Fruit fly (Drosophila melanogaster) whole organism, prepupa: ENCODE results near the gene mRpL20.

Experiments used
- Blimp-1 ChIP-seq: fragments of 200-800 bp; sonication (Bioruptor generic); optimal IDR thresholded peaks from 3 replicates; lab custom pipeline; 2017; ENCODE audit warnings: missing biosample characterization, missing genetic modification characterization, mild to moderate bottlenecking, moderate library complexity, missing genetic modification reagents
- CG10631 ChIP-seq: fragments of 200-800 bp; sonication (Bioruptor generic); optimal IDR thresholded peaks from 2 replicates; lab custom pipeline; 2016; ENCODE audit warnings: missing biosample characterization, missing genetic modification characterization
- CG10669 ChIP-seq: fragments of 200-800 bp; sonication (Bioruptor generic); optimal IDR thresholded peaks from 3 replicates; lab custom pipeline; 2018; ENCODE audit warnings: missing biosample characterization, mild to moderate bottlenecking, missing genetic modification characterization, moderate library complexity
- CG11294 ChIP-seq: fragments of 200-800 bp; sonication (Bioruptor generic); IDR thresholded peaks from 2 replicates; pipeline ENCODE4 v1.3.6; 2022; ENCODE audit warnings: missing biosample characterization, missing genetic modification characterization
- CG11762 ChIP-seq: fragments of 200-800 bp; sonication (Bioruptor generic); optimal IDR thresholded peaks from 3 replicates; lab custom pipeline; 2016; ENCODE audit warnings: missing biosample characterization, missing genetic modification characterization; ENCODE audit not compliant: insufficient read depth
- CG11902 ChIP-seq: fragments of 200-800 bp; sonication (Bioruptor generic); optimal IDR thresholded peaks from 3 replicates; lab custom pipeline; 2016; ENCODE audit warnings: missing biosample characterization, missing genetic modification characterization
- CG15336 ChIP-seq: fragments of 200-800 bp; sonication (Bioruptor generic); IDR thresholded peaks from 2 replicates; pipeline ENCODE4 v1.3.6; 2022; ENCODE audit warnings: missing biosample characterization, missing genetic modification characterization
- CG31627 ChIP-seq: fragments of 200-800 bp; sonication (Bioruptor generic); optimal IDR thresholded peaks from 3 replicates; lab custom pipeline; 2016; ENCODE audit warnings: missing biosample characterization, missing genetic modification characterization
- CG32006 ChIP-seq: fragments of 200-800 bp; sonication (Bioruptor generic); optimal IDR thresholded peaks from 3 replicates; lab custom pipeline; 2017; ENCODE audit warnings: missing biosample characterization, mild to moderate bottlenecking, missing genetic modification characterization
- CG34406 ChIP-seq: fragments of 200-800 bp; sonication (Bioruptor generic); optimal IDR thresholded peaks from 3 replicates; lab custom pipeline; 2016; ENCODE audit warnings: missing biosample characterization, missing genetic modification characterization
- CG3919 ChIP-seq: fragments of 200-800 bp; sonication (Bioruptor generic); optimal IDR thresholded peaks from 3 replicates; lab custom pipeline; 2016; ENCODE audit warnings: missing biosample characterization, missing genetic modification characterization
- CG4318 ChIP-seq: fragments of 200-800 bp; sonication (Bioruptor generic); optimal IDR thresholded peaks from 3 replicates; lab custom pipeline; 2017; ENCODE audit warnings: missing biosample characterization, mild to moderate bottlenecking, missing genetic modification characterization
- CG6276 ChIP-seq: fragments of 200-800 bp; sonication (Bioruptor generic); optimal IDR thresholded peaks from 2 replicates; lab custom pipeline; 2017; ENCODE audit warnings: missing biosample characterization, mild to moderate bottlenecking, missing genetic modification characterization
- CG6792 ChIP-seq: fragments of 200-800 bp; sonication (Bioruptor generic); optimal IDR thresholded peaks from 3 replicates; lab custom pipeline; 2016; ENCODE audit warnings: missing biosample characterization, missing genetic modification characterization
- CG6808 ChIP-seq: fragments of 200-800 bp; sonication (Bioruptor generic); optimal IDR thresholded peaks from 3 replicates; lab custom pipeline; 2017; ENCODE audit warnings: missing biosample characterization, missing genetic modification characterization, mild to moderate bottlenecking, moderate library complexity, missing genetic modification reagents
- CG6854 ChIP-seq: fragments of 200-800 bp; sonication (Bioruptor generic); optimal IDR thresholded peaks from 2 replicates; lab custom pipeline; 2017; ENCODE audit warnings: missing biosample characterization, mild to moderate bottlenecking, missing genetic modification characterization
- CG7368 ChIP-seq: fragments of 200-800 bp; sonication (Bioruptor generic); optimal IDR thresholded peaks from 3 replicates; lab custom pipeline; 2016; ENCODE audit warnings: missing biosample characterization, missing genetic modification characterization
- CG8119 ChIP-seq: fragments of 200-800 bp; sonication (Bioruptor generic); IDR thresholded peaks from 3 replicates; pipeline ENCODE4 v1.3.6; 2022; ENCODE audit warnings: missing biosample characterization, missing genetic modification characterization
- CG8319 ChIP-seq: fragments of 200-800 bp; sonication (Bioruptor generic); optimal IDR thresholded peaks from 3 replicates; lab custom pipeline; 2016; ENCODE audit warnings: missing biosample characterization, missing genetic modification characterization
- CG8632 ChIP-seq: fragments of 200-800 bp; sonication (Bioruptor generic); optimal IDR thresholded peaks from 3 replicates; lab custom pipeline; 2016; ENCODE audit warnings: missing biosample characterization, missing genetic modification characterization
- CG9139 ChIP-seq: fragments of 200-800 bp; sonication (Bioruptor generic); optimal IDR thresholded peaks from 3 replicates; lab custom pipeline; 2017; ENCODE audit warnings: missing biosample characterization, mild to moderate bottlenecking, missing genetic modification characterization
- Eip75B ChIP-seq: fragments of 200-800 bp; sonication (Bioruptor generic); optimal IDR thresholded peaks from 3 replicates; lab custom pipeline; 2016; ENCODE audit warnings: missing biosample characterization, missing genetic modification characterization
- Eip93F ChIP-seq: fragments of 200-800 bp; sonication (Bioruptor generic); optimal IDR thresholded peaks from 2 replicates; lab custom pipeline; 2016; ENCODE audit warnings: missing biosample characterization, mild to moderate bottlenecking, missing genetic modification characterization
- Ets21C ChIP-seq: fragments of 200-800 bp; sonication (Bioruptor generic); optimal IDR thresholded peaks from 3 replicates; lab custom pipeline; 2016; ENCODE audit warnings: missing biosample characterization, missing genetic modification characterization
- Ets96B ChIP-seq: fragments of 200-800 bp; optimal IDR thresholded peaks from 2 replicates; lab custom pipeline; 2019; ENCODE audit warnings: missing biosample characterization, mild to moderate bottlenecking, missing genetic modification characterization, moderate library complexity
- Hr39 ChIP-seq: fragments of 200-800 bp; sonication (Bioruptor generic); optimal IDR thresholded peaks from 2 replicates; lab custom pipeline; 2016; ENCODE audit warnings: missing biosample characterization, missing genetic modification characterization
- Lpt ChIP-seq: fragments of 200-800 bp; sonication (Bioruptor generic); optimal IDR thresholded peaks from 3 replicates; lab custom pipeline; 2016; ENCODE audit warnings: missing biosample characterization, missing genetic modification characterization
- Met ChIP-seq: fragments of 200-800 bp; sonication (Bioruptor generic); optimal IDR thresholded peaks from 3 replicates; lab custom pipeline; 2016; ENCODE audit warnings: missing biosample characterization, missing genetic modification characterization
- Smox ChIP-seq: fragments of 200-800 bp; sonication (Bioruptor generic); optimal IDR thresholded peaks from 3 replicates; lab custom pipeline; 2016; ENCODE audit warnings: missing biosample characterization, missing genetic modification characterization
- Sox102F ChIP-seq: fragments of 200-800 bp; sonication (Bioruptor generic); optimal IDR thresholded peaks from 2 replicates; lab custom pipeline; 2016; ENCODE audit warnings: missing biosample characterization, mild to moderate bottlenecking, missing genetic modification characterization
- Sox14 ChIP-seq: fragments of 200-800 bp; sonication (Bioruptor generic); optimal IDR thresholded peaks from 3 replicates; lab custom pipeline; 2016; ENCODE audit warnings: missing biosample characterization, missing genetic modification characterization
- achi ChIP-seq: fragments of 200-800 bp; sonication (Bioruptor generic); optimal IDR thresholded peaks from 3 replicates; lab custom pipeline; 2016; ENCODE audit warnings: missing biosample characterization, missing genetic modification characterization
- acj6 ChIP-seq: fragments of 200-800 bp; sonication (Bioruptor generic); optimal IDR thresholded peaks from 3 replicates; lab custom pipeline; 2016; ENCODE audit warnings: missing biosample characterization, missing genetic modification characterization
- cyc ChIP-seq: fragments of 200-800 bp; sonication (Bioruptor generic); optimal IDR thresholded peaks from 3 replicates; lab custom pipeline; 2016; ENCODE audit warnings: missing biosample characterization, missing genetic modification characterization
- eg ChIP-seq: fragments of 200-800 bp; sonication (Bioruptor generic); IDR thresholded peaks from 3 replicates; pipeline ENCODE4 v1.3.6; 2022; ENCODE audit warnings: missing biosample characterization, missing genetic modification characterization
- esn ChIP-seq: fragments of 200-800 bp; sonication (Bioruptor generic); optimal IDR thresholded peaks from 2 replicates; lab custom pipeline; 2016; ENCODE audit warnings: missing biosample characterization, mild to moderate bottlenecking, missing genetic modification characterization, moderate library complexity
- fkh ChIP-seq: fragments of 200-800 bp; sonication (Bioruptor generic); optimal IDR thresholded peaks from 3 replicates; lab custom pipeline; 2017; ENCODE audit warnings: missing biosample characterization, mild to moderate bottlenecking, missing genetic modification characterization, moderate library complexity
- lz ChIP-seq: fragments of 200-800 bp; sonication (Bioruptor generic); optimal IDR thresholded peaks from 3 replicates; lab custom pipeline; 2016; ENCODE audit warnings: missing biosample characterization, missing genetic modification characterization
- net ChIP-seq: fragments of 200-800 bp; sonication (Bioruptor generic); optimal IDR thresholded peaks from 3 replicates; lab custom pipeline; 2016; ENCODE audit warnings: missing biosample characterization, missing genetic modification characterization
- pdm3 ChIP-seq: fragments of 200-800 bp; sonication (Bioruptor generic); optimal IDR thresholded peaks from 3 replicates; lab custom pipeline; 2016; ENCODE audit warnings: missing biosample characterization, missing genetic modification characterization
- salr ChIP-seq, 2 experiments: fragments of 200-800 bp; sonication (Bioruptor generic); optimal IDR thresholded peaks; 3 replicates each; lab custom pipeline; 2016 to 2018; ENCODE audit warnings: missing biosample characterization in 2 of 2, missing genetic modification characterization in 2 of 2, mild to moderate bottlenecking in 1 of 2
- spab ChIP-seq: fragments of 200-800 bp; sonication (Bioruptor generic); optimal IDR thresholded peaks from 2 replicates; lab custom pipeline; 2017; ENCODE audit warnings: missing biosample characterization, mild to moderate bottlenecking, missing genetic modification characterization, missing genetic modification reagents
- ss ChIP-seq, 2 experiments: fragments of 200-800 bp; sonication (Bioruptor generic); optimal IDR thresholded peaks; 2 replicates in 1 of 2; 3 replicates in 1 of 2; lab custom pipeline; 2017 to 2018; ENCODE audit warnings: mild to moderate bottlenecking in 2 of 2, missing biosample characterization in 2 of 2, missing genetic modification characterization in 2 of 2, moderate library complexity in 1 of 2
- topi ChIP-seq: fragments of 200-800 bp; sonication (Bioruptor generic); optimal IDR thresholded peaks from 3 replicates; lab custom pipeline; 2016; ENCODE audit warnings: missing biosample characterization, missing genetic modification characterization
- vri ChIP-seq: fragments of 200-800 bp; sonication (Bioruptor generic); optimal IDR thresholded peaks from 3 replicates; lab custom pipeline; 2016; ENCODE audit warnings: missing biosample characterization, mild to moderate bottlenecking, missing genetic modification characterization

mRpL20 gene

DNA sequence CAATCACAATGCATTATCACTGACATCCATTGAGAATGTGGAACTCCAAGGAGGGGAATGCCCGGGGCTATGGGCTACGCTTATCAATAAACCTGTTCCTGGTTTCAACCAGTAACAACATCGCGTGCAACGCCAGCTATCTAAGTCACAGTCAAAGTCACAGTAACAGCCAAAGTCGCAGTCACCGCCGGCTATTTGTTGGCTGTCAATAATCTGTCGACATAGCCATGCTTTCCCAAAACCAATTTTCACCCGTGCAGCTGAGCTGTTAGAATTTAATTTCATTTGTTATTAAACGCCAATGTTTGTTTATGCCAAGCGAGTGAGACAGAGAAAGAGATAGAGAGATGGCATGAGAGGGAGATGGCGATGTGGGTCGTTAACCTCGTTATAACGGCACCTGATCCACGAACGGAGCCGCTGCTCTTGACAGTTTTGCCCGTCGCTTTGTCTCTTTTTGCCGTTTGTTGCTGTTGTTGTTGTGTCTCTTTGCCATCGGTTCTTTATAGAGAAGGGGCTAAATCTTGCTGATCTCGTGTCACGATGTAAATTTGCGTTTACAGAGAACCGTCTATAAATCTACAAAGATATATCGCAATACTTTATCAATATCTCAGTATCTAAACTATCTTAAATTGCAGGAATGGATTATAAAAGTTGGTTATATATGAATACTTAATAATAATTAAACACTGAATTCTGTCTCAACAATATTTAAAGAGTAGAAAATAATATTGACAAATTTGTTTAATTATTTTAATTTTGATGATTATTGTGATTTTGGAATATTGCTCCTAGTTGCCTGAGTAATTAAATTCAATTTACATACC lies 14.6 kb upstream of the mRpL20 start (continued):
- TF ChIP-seq CG34406 (GFP tag; lab: Kevin White, UChicago) = peak; percentile 5
- no peak for TF ChIP-seq eg (GFP tag; lab: Robert Waterston, UW)
- TF ChIP-seq CG11902 (GFP tag; lab: Kevin White, UChicago) = no peak
- TF ChIP-seq Ets96B (tag; lab: Kevin White, UChicago) = no peak
- no peak for TF ChIP-seq CG11762 (GFP tag; lab: Kevin White, UChicago)
- peak; percentile 21 for TF ChIP-seq CG3919
- peak; percentile 18 for TF ChIP-seq lz (GFP tag; lab: Kevin White, UChicago)
- TF ChIP-seq CG6792 (GFP tag; lab: Kevin White, UChicago) = peak; percentile 11
- no peak for TF ChIP-seq CG9139
- no peak for TF ChIP-seq CG6854 (GFP tag; lab: Kevin White, UChicago)
- TF ChIP-seq esn (GFP tag; lab: Kevin White, UChicago) = peak; percentile 66
- TF ChIP-seq CG4318 (GFP tag; lab: Kevin White, UChicago) = no peak
- TF ChIP-seq fkh (GFP tag; lab: Kevin White, UChicago) = peak; percentile 86
- no peak for TF ChIP-seq Eip93F (GFP tag; lab: Kevin White, UChicago)
- peak; percentile 18 for TF ChIP-seq Lpt (GFP tag; lab: Kevin White, UChicago)
- no peak for TF ChIP-seq CG6808
- TF ChIP-seq CG8319 = no peak
- TF ChIP-seq salr (GFP tag; optimal IDR thresholded peaks at IDR 0.05; lab: Kevin White, UChicago) = peak in 1 of 2 experiments; percentile 23
- TF ChIP-seq pdm3 (GFP tag; lab: Kevin White, UChicago) = peak; percentile 33
- TF ChIP-seq spab (GFP tag; lab: Kevin White, UChicago) = no peak
- no peak for TF ChIP-seq Smox
- TF ChIP-seq achi (GFP tag; lab: Kevin White, UChicago) = peak; percentile 31
- TF ChIP-seq ss (GFP tag; optimal IDR thresholded peaks at IDR 0.05; lab: Kevin White, UChicago) = peak; percentile 18 to 70
- no peak for TF ChIP-seq CG7368 (GFP tag; lab: Kevin White, UChicago)
- TF ChIP-seq Sox102F (GFP tag; lab: Kevin White, UChicago) = peak; percentile 39
- no peak for TF ChIP-seq CG15336 (GFP tag; lab: Robert Waterston, UW)
- TF ChIP-seq Sox14 (GFP tag; lab: Kevin White, UChicago) = no peak
- TF ChIP-seq CG32006 (GFP tag; lab: Kevin White, UChicago) = peak; percentile 59
- no peak for TF ChIP-seq cyc (GFP tag; lab: Kevin White, UChicago)
- TF ChIP-seq net (GFP tag; lab: Kevin White, UChicago) = no peak
- TF ChIP-seq CG10631 (GFP tag; lab: Kevin White, UChicago) = peak; percentile 42
- peak; percentile 3 for TF ChIP-seq Hr39 (GFP tag; lab: Kevin White, UChicago)
- TF ChIP-seq topi (GFP tag; lab: Kevin White, UChicago) = peak; percentile 35
- TF ChIP-seq acj6 (GFP tag; lab: Kevin White, UChicago) = peak; percentile 41
- no peak for TF ChIP-seq CG11294
- TF ChIP-seq Met (GFP tag; lab: Kevin White, UChicago) = peak; percentile 10
- no peak for TF ChIP-seq vri (GFP tag; lab: Kevin White, UChicago)
- peak; percentile 5 for TF ChIP-seq CG31627 (GFP tag; lab: Kevin White, UChicago)
- TF ChIP-seq Eip75B = peak; percentile 6

DNA sequence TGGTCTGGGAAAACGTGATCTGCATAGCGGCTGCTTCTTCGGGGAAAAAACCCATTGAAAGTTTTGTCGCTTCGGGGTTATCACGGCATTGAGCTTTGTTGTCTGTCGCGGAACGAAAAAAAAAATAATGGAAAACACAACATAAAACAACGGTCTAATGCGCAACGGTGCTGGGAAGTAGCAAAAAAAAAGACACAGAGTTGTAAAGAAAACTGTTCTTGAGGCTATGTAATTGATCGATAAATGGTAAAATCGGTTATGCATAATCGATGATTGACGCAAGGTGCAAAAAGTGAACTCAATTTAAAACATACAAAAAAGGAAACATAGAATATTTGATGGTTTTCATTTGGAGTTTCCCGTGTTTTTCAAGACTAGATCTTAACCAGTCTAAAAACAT lies 13.7 kb upstream of the mRpL20 start:
- TF ChIP-seq Smox (no peak), CG8319 (no peak), CG7368 (GFP tag; lab: Kevin White, UChicago) (no peak), esn (GFP tag; lab: Kevin White, UChicago) (no peak), spab (GFP tag; lab: Kevin White, UChicago) (no peak), Ets21C (GFP tag; lab: Kevin White, UChicago) (no peak), CG8632 (GFP tag; lab: Kevin White, UChicago) (no peak), CG10669 (GFP tag; lab: Kevin White, UChicago) (no peak), CG8119 (GFP tag; lab: Robert Waterston, UW) (no peak), salr (GFP tag; optimal IDR thresholded peaks at IDR 0.05; lab: Kevin White, UChicago) (no peak), fkh (GFP tag; lab: Kevin White, UChicago) (no peak), CG6276 (no peak), Blimp-1 (GFP tag; lab: Kevin White, UChicago) (no peak), acj6 (GFP tag; lab: Kevin White, UChicago) (no peak)
